Worm (Caenorhabditis elegans): ENCODE results near the gene F36D3.8.

- TF ChIP-seq mel-28 (tag; optimal IDR thresholded peaks at IDR 0.05; ENCODE audit: borderline replicate concordance) (no peak), cebp-2 (GFP tag; IDR thresholded peaks at IDR 0.05) (no peak), B0336.3 (GFP tag; IDR thresholded peaks at IDR 0.05) (no peak), ets-4 (GFP tag; optimal IDR thresholded peaks at IDR 0.05) (no peak), snpc-4 (GFP tag; optimal IDR thresholded peaks at IDR 0.05) (no peak), snpc-4 (tag; optimal IDR thresholded peaks at IDR 0.05) (no peak), hlh-12 (tag; optimal IDR thresholded peaks at IDR 0.05) (no peak), lag-1 (GFP tag; IDR thresholded peaks at IDR 0.05) (no peak)
Observed at ce11 chrV:16570697-16571096, 43.7 kb downstream of the F36D3.8 start, which contains the start of gene nhr-233.

All from whole organism, young adult.